Fruit fly (Drosophila melanogaster): ENCODE data around the gene CG3819.

The CG3819 gene

dm6 chr3L:18922086-18922485, at the start of gene CG3819:
Gene CG3819 (minus strand): TSS chr3L:18922108.
- TF ChIP-seq CTCF (optimal IDR thresholded peaks at IDR 0.05) (no peak), CG8478 (optimal IDR thresholded peaks at IDR 0.05) (no peak)

- TF ChIP-seq CTCF (optimal IDR thresholded peaks at IDR 0.05) (peak; percentile 87), CG8478 (optimal IDR thresholded peaks at IDR 0.05) (no peak)
Observed at dm6 chr3L:18968193-18968969, 46.5 kb upstream of the CG3819 start.

- no peak for TF ChIP-seq CTCF (optimal IDR thresholded peaks at IDR 0.05)
- TF ChIP-seq CG8478 (optimal IDR thresholded peaks at IDR 0.05), result no peak
Observed at dm6 chr3L:18957032-18957431, 35.1 kb upstream of the CG3819 start.

- no peak for TF ChIP-seq CG8478 (optimal IDR thresholded peaks at IDR 0.05)
Observed at dm6 chr3L:18952399-18952798, 30.5 kb upstream of the CG3819 start.

- TF ChIP-seq CTCF (optimal IDR thresholded peaks at IDR 0.05), result no peak
- TF ChIP-seq CG8478 (optimal IDR thresholded peaks at IDR 0.05), result no peak
Observed at dm6 chr3L:18950359-18950758, 28.5 kb upstream of the CG3819 start, which contains the start of gene CG6836. Gene CG6836 (plus strand): TSS chr3L:18950629.

DNA sequence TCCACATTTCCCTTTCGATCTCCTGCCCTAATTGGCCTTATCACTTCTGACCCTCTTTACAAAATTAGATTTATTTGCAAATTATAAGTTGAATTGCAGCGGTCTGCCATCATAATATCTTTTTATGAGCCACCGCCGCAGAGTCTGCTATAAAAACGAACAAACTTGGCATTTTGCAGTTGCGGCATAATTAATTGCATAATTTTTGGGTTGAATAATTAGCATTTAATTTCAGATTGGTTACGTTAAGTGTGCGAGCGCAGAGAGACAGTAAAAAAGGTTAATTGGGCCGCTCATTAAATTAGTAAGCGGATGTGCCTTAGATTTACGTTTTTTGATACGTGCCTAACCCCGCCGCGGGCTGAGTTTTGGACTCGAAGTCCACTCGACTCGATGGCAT, 27.2 kb upstream of the CG3819 start:
- no peak for TF ChIP-seq CTCF (optimal IDR thresholded peaks at IDR 0.05)

DNA sequence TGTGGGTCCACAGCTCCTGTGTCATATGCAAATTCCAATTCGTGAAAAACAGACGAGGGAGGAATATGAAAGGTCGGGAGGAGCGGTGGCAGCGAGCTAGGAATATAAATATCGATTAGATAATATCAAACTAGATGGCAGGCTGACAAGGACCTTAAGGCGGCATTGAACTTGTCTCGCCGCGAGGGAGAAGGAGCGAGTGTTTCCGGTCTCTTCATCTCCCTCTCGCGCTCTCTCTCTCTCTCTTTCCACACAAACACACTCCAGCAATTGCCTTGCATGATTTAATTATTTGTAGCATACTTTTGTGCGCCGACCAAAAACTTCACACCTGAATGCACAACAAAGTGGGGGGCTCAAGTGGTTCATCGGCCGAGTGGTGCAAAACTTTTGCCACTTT, 25.0 kb upstream of the CG3819 start:
- TF ChIP-seq CG8478 (optimal IDR thresholded peaks at IDR 0.05) (no peak), CTCF (optimal IDR thresholded peaks at IDR 0.05) (peak in 1 of 2 experiments; percentile 11)

DNA sequence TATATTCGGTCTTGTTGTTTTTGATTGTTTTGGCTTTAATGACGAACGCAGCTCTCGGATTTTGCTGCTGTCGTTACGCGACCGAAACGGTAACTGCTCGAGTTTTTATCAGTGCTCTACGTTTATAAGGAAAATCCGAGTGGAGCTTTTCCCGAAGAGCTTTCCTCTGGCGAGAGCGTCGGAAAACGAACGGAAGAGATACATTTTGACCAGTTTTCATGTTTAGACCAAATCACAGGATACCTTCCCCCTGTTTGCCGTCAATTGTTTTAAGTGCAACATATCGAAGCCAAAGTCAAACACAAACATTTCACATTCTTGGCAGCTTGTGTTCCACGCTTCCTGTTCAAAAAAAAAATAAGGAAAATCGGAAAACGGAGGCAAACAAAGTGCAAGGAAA, 24.0 kb upstream of the CG3819 start, which contains the start of gene CG32204:
TSS of gene CG32204 (minus strand) at position 101 of the 400 bp plus-strand sequence.
- TF ChIP-seq CTCF (optimal IDR thresholded peaks at IDR 0.05), result no peak
- TF ChIP-seq CG8478 (optimal IDR thresholded peaks at IDR 0.05), result no peak

- no peak for TF ChIP-seq CG8478 (optimal IDR thresholded peaks at IDR 0.05)
- TF ChIP-seq CTCF (optimal IDR thresholded peaks at IDR 0.05), result no peak
Observed at dm6 chr3L:18924790-18925189, 2.9 kb upstream of the CG3819 start, which contains the start of gene CG43049. Gene CG43049 (plus strand): TSS chr3L:18925090.

DNA sequence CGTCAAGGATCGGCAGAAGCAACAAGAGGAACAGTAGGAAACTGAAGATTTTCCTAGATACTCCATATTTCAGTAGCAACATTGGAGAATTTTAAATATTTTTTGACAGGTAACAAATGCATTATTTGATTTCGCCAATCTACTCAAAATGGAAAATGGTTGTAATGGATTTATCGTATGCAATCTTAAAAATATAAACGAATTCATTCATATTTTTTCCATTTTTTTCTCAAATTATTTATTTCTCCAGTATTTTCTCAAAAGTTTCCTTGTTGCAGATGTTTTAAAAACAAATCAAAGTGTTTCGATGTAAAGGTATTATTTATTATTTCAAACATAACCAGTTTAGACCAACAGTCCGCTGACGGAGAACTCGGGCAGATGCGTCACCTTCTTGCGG, 1.7 kb downstream of the CG3819 start, which contains the start of gene CG18223:
TSS of gene CG18223 (minus strand) at position 101 of the 400 bp plus-strand sequence.
- no peak for TF ChIP-seq CG8478 (optimal IDR thresholded peaks at IDR 0.05)
- TF ChIP-seq CTCF (optimal IDR thresholded peaks at IDR 0.05), result no peak

DNA sequence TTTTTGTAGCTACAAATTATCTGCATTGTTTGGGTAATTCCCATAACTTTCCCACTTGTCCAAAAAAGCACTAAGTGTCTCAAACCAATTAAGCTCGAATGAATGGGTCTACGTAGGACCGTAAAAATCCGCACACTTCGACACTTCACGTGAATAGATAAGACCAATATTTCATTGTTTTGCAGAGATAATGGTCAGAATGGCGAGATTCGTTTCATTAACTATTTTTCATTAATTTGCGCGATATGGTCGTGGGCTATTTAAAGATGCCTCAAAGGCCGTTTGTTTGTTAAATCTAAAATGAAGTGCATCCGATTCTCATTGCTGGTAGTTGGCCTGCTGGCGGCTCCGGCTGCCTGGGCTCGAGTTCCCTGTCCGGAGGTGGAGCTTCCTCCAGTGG, 4.6 kb downstream of the CG3819 start, which contains the start of gene CG6839:
TSS of gene CG6839 (plus strand) at position 301 of the 400 bp plus-strand sequence.
- TF ChIP-seq CTCF (optimal IDR thresholded peaks at IDR 0.05) (no peak), CG8478 (optimal IDR thresholded peaks at IDR 0.05) (no peak)

dm6 chr3L:18916466-18916865, 5.4 kb downstream of the CG3819 start:
- TF ChIP-seq CTCF (optimal IDR thresholded peaks at IDR 0.05), result peak; percentile 71 to 77
- TF ChIP-seq CG8478 (optimal IDR thresholded peaks at IDR 0.05), result no peak

dm6 chr3L:18914100-18914683, 7.7 kb downstream of the CG3819 start, which contains the start of gene COX6AL2:
Gene COX6AL2 (minus strand): TSS chr3L:18914150.
- TF ChIP-seq CTCF (optimal IDR thresholded peaks at IDR 0.05) (peak; percentile 38 to 70), CG8478 (optimal IDR thresholded peaks at IDR 0.05) (no peak)

dm6 chr3L:18911082-18911481, 10.8 kb downstream of the CG3819 start, which contains the start of gene Ir75d:
Gene Ir75d (minus strand): TSS chr3L:18911182.
- no peak for TF ChIP-seq CG8478 (optimal IDR thresholded peaks at IDR 0.05)
- no peak for TF ChIP-seq CTCF (optimal IDR thresholded peaks at IDR 0.05)

DNA sequence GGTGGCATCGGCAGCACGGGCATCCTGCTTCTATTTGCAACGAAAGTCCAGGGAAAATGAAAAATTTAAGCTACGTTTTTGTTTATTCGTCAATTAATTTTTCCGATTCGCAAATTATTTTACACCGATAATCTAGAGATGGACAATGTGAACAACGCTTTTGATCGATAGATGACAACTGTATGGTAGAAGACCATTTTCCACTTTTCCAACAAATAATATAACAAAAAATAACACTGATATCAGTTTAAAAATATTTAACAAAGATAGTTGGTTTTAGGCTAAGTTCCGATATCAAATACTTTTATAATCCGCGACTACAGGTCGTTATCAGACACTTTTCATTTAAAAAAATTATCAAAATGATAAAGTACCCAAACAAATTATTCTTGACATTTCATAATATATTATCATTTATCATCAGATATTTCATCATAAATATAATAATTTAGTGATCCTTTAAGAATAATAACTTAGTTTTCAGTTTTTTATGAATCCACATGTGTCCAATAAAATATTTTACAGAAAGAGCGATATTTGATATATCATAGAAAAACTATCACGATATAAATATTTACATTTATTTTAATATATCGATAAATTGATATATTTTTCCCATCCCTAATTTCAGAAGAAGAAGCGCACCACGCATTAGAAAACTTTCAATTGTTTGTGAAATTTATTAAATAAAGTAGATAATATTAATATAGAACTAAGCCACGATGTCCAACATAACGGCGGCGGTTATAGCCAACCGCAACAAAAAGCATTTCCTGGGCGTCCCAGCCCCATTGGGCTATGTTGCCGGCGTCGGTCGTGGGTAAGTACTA, 16.9 kb downstream of the CG3819 start, which contains the start of the genes CSN1b and Prp6:
TSS of gene CSN1b (minus strand) at position 159 of the 830 bp plus-strand sequence.
TSS of gene Prp6 (plus strand) at position 601 of the 830 bp plus-strand sequence.
- no peak for TF ChIP-seq CTCF (optimal IDR thresholded peaks at IDR 0.05)
- no peak for TF ChIP-seq CG8478 (optimal IDR thresholded peaks at IDR 0.05)

All from S2 (cell line).